Fruit fly (Drosophila melanogaster) whole organism, adult: ENCODE data around the gene CG14282.
A peak's percentile ranks its signal among the peaks of the same experiment; 100 is the strongest.

Experiments used
- CG11617 ChIP-seq: fragments of 200-800 bp; sonication (Bioruptor generic); optimal IDR thresholded peaks from 2 replicates; lab custom pipeline; 2017; ENCODE audit warnings: mild to moderate bottlenecking, missing biosample characterization, missing genetic modification reagents, missing genetic modification characterization
- CG12768 ChIP-seq: fragments of 200-800 bp; sonication (Bioruptor generic); optimal IDR thresholded peaks from 2 replicates; lab custom pipeline; 2017; ENCODE audit warnings: missing biosample characterization, missing genetic modification characterization, mild to moderate bottlenecking, moderate library complexity, missing genetic modification reagents
- CG14711 ChIP-seq: fragments of 200-800 bp; sonication (Bioruptor generic); optimal IDR thresholded peaks from 2 replicates; lab custom pipeline; 2018; ENCODE audit warnings: missing biosample characterization, mild to moderate bottlenecking, missing genetic modification characterization, moderate library complexity
- CG1620 ChIP-seq: fragments of 200-800 bp; sonication (Bioruptor generic); optimal IDR thresholded peaks from 2 replicates; lab custom pipeline; 2016; ENCODE audit warnings: missing biosample characterization, missing genetic modification characterization
- CG33017 ChIP-seq: fragments of 200-800 bp; sonication (Bioruptor generic); optimal IDR thresholded peaks from 2 replicates; lab custom pipeline; 2018; ENCODE audit warnings: missing biosample characterization, mild to moderate bottlenecking, missing genetic modification characterization, moderate library complexity
- CG5204 ChIP-seq: fragments of 200-800 bp; sonication (Bioruptor generic); optimal IDR thresholded peaks from 2 replicates; lab custom pipeline; 2016; ENCODE audit warnings: missing biosample characterization, missing genetic modification characterization
- CG7045 ChIP-seq: fragments of 200-800 bp; sonication (Bioruptor generic); optimal IDR thresholded peaks from 2 replicates; lab custom pipeline; 2017; ENCODE audit warnings: missing biosample characterization, mild to moderate bottlenecking, missing genetic modification characterization
- CG7101 ChIP-seq: fragments of 200-800 bp; sonication (Bioruptor generic); optimal IDR thresholded peaks from 2 replicates; lab custom pipeline; 2018; ENCODE audit warnings: missing biosample characterization, mild to moderate bottlenecking, missing genetic modification characterization, moderate library complexity
- Clk ChIP-seq: fragments of 200-800 bp; sonication (Bioruptor generic); optimal IDR thresholded peaks from 2 replicates; lab custom pipeline; 2017; ENCODE audit warnings: missing biosample characterization, missing genetic modification characterization
- Crg-1 ChIP-seq: fragments of 200-800 bp; sonication (Bioruptor generic); optimal IDR thresholded peaks from 2 replicates; lab custom pipeline; 2016; ENCODE audit warnings: missing biosample characterization, missing genetic modification characterization
- Hr96 ChIP-seq: fragments of 200-800 bp; sonication (Bioruptor generic); optimal IDR thresholded peaks from 2 replicates; lab custom pipeline; 2016; ENCODE audit warnings: missing biosample characterization, missing genetic modification characterization
- Mnt ChIP-seq: fragments of 200-800 bp; sonication (Bioruptor generic); optimal IDR thresholded peaks from 2 replicates; lab custom pipeline; 2016; ENCODE audit warnings: missing biosample characterization, mild to moderate bottlenecking, missing genetic modification characterization
- bab1 ChIP-seq: fragments of 200-800 bp; sonication (Bioruptor generic); optimal IDR thresholded peaks from 3 replicates; lab custom pipeline; 2019; ENCODE audit warnings: missing biosample characterization, mild to moderate bottlenecking, missing genetic modification characterization, moderate library complexity
- cic ChIP-seq: fragments of 200-800 bp; sonication (Bioruptor generic); optimal IDR thresholded peaks from 2 replicates; lab custom pipeline; 2017; ENCODE audit warnings: missing biosample characterization, mild to moderate bottlenecking, missing genetic modification characterization, moderate library complexity
- cnc ChIP-seq, 2 experiments: fragments of >200 bp; optimal IDR thresholded peaks; 2 replicates each; lab custom pipeline; 2017
- kay ChIP-seq: fragments of 200-800 bp; sonication (Bioruptor generic); peaks from one replicate; lab custom pipeline; 2016; ENCODE audit warnings: missing biosample characterization, missing genetic modification characterization, borderline replicate concordance
- ovo ChIP-seq: fragments of 200-800 bp; sonication (Bioruptor generic); optimal IDR thresholded peaks from 2 replicates; lab custom pipeline; 2016; ENCODE audit warnings: missing biosample characterization, missing genetic modification characterization
- pad ChIP-seq: fragments of 200-800 bp; sonication (Bioruptor generic); optimal IDR thresholded peaks from 3 replicates; lab custom pipeline; 2017; ENCODE audit warnings: missing biosample characterization, missing genetic modification characterization, mild to moderate bottlenecking, moderate library complexity, missing genetic modification reagents
- tj ChIP-seq: fragments of 200-800 bp; sonication (Bioruptor generic); optimal IDR thresholded peaks from 3 replicates; lab custom pipeline; 2017; ENCODE audit warnings: missing biosample characterization, mild to moderate bottlenecking, missing genetic modification characterization, moderate library complexity
- toe ChIP-seq: fragments of 200-800 bp; sonication (Bioruptor generic); optimal IDR thresholded peaks from 2 replicates; lab custom pipeline; 2016; ENCODE audit warnings: missing biosample characterization, missing genetic modification characterization

CG14282 gene

dm6 chr3R:19157997-19158396 lies 18.8 kb upstream of the CG14282 start:
- TF ChIP-seq Crg-1 (GFP tag; lab: Kevin White, UChicago) (no peak), cic (GFP tag; lab: Kevin White, UChicago) (no peak), CG11617 (GFP tag; lab: Kevin White, UChicago) (no peak), CG7045 (GFP tag; lab: Kevin White, UChicago) (no peak), cnc (optimal IDR thresholded peaks at IDR 0.05; lab: Kevin White, UChicago) (no peak), toe (GFP tag; lab: Kevin White, UChicago) (no peak), CG33017 (tag; lab: Kevin White, UChicago) (no peak), CG1620 (GFP tag; lab: Kevin White, UChicago) (peak; percentile 35), CG14711 (tag; lab: Kevin White, UChicago) (peak; percentile 33), CG7101 (tag; lab: Kevin White, UChicago) (no peak), CG5204 (GFP tag; lab: Kevin White, UChicago) (no peak), Clk (GFP tag; lab: Kevin White, UChicago) (no peak), bab1 (peak; percentile 61), ovo (GFP tag; lab: Kevin White, UChicago) (peak; percentile 45), Mnt (GFP tag; lab: Kevin White, UChicago) (no peak), pad (peak; percentile 44), CG12768 (GFP tag; lab: Kevin White, UChicago) (no peak), Hr96 (no peak), kay (GFP tag; lab: Kevin White, UChicago) (no peak), tj (GFP tag; lab: Kevin White, UChicago) (no peak)

dm6 chr3R:19159778-19160177 lies 17.0 kb upstream of the CG14282 start, which contains the start of gene CG11779:
TSS of gene CG11779 (minus strand) at chr3R:19159878.
- TF ChIP-seq cic (GFP tag; lab: Kevin White, UChicago) (no peak), ovo (GFP tag; lab: Kevin White, UChicago) (no peak), cnc (optimal IDR thresholded peaks at IDR 0.05; lab: Kevin White, UChicago) (no peak), kay (GFP tag; lab: Kevin White, UChicago) (no peak), CG7045 (GFP tag; lab: Kevin White, UChicago) (no peak), pad (no peak), toe (GFP tag; lab: Kevin White, UChicago) (no peak), CG11617 (GFP tag; lab: Kevin White, UChicago) (no peak), tj (GFP tag; lab: Kevin White, UChicago) (no peak), Hr96 (no peak), CG12768 (GFP tag; lab: Kevin White, UChicago) (no peak), bab1 (no peak)

dm6 chr3R:19162135-19162616 lies 14.6 kb upstream of the CG14282 start, which contains the start of the genes CG42359 and Nsun5:
TSS of gene CG42359 (minus strand) at chr3R:19162300.
TSS of gene Nsun5 (minus strand) at chr3R:19162300.
- TF ChIP-seq CG7045 (GFP tag; lab: Kevin White, UChicago) (peak; percentile 67), cic (GFP tag; lab: Kevin White, UChicago) (peak; percentile 71), kay (GFP tag; lab: Kevin White, UChicago) (no peak), CG12768 (GFP tag; lab: Kevin White, UChicago) (peak; percentile 75), Clk (GFP tag; lab: Kevin White, UChicago) (peak; percentile 87), Hr96 (peak; percentile 88), Mnt (GFP tag; lab: Kevin White, UChicago) (peak; percentile 98), CG5204 (GFP tag; lab: Kevin White, UChicago) (peak; percentile 86), CG7101 (tag; lab: Kevin White, UChicago) (peak; percentile 97), CG11617 (GFP tag; lab: Kevin White, UChicago) (peak; percentile 81), cnc (optimal IDR thresholded peaks at IDR 0.05; lab: Kevin White, UChicago) (no peak), CG14711 (tag; lab: Kevin White, UChicago) (peak; percentile 90), CG1620 (GFP tag; lab: Kevin White, UChicago) (peak; percentile 88), pad (peak; percentile 67), bab1 (peak; percentile 91), ovo (GFP tag; lab: Kevin White, UChicago) (peak; percentile 79), toe (GFP tag; lab: Kevin White, UChicago) (peak; percentile 93), tj (GFP tag; lab: Kevin White, UChicago) (peak; percentile 64), CG33017 (tag; lab: Kevin White, UChicago) (peak; percentile 80), Crg-1 (GFP tag; lab: Kevin White, UChicago) (peak; percentile 66)

dm6 chr3R:19163972-19164819 lies 12.6 kb upstream of the CG14282 start, which contains the start of gene sqz:
TSS of gene sqz (plus strand) at chr3R:19164211.
- TF ChIP-seq Clk (GFP tag; lab: Kevin White, UChicago) (no peak), ovo (GFP tag; lab: Kevin White, UChicago) (no peak), pad (peak; percentile 44), CG1620 (GFP tag; lab: Kevin White, UChicago) (no peak), CG33017 (tag; lab: Kevin White, UChicago) (no peak), CG7101 (tag; lab: Kevin White, UChicago) (no peak), cnc (optimal IDR thresholded peaks at IDR 0.05; lab: Kevin White, UChicago) (no peak), tj (GFP tag; lab: Kevin White, UChicago) (peak; percentile 89), CG7045 (GFP tag; lab: Kevin White, UChicago) (peak; percentile 56), Crg-1 (GFP tag; lab: Kevin White, UChicago) (no peak), CG11617 (GFP tag; lab: Kevin White, UChicago) (peak; percentile 75), CG14711 (tag; lab: Kevin White, UChicago) (no peak), CG5204 (GFP tag; lab: Kevin White, UChicago) (no peak), CG12768 (GFP tag; lab: Kevin White, UChicago) (no peak), Mnt (GFP tag; lab: Kevin White, UChicago) (peak; percentile 45), toe (GFP tag; lab: Kevin White, UChicago) (peak; percentile 30), cic (GFP tag; lab: Kevin White, UChicago) (peak; percentile 8), bab1 (no peak), Hr96 (peak; percentile 41), kay (GFP tag; lab: Kevin White, UChicago) (no peak)
